Fruit fly (Drosophila melanogaster): ENCODE data around the gene CG9297.

DNA sequence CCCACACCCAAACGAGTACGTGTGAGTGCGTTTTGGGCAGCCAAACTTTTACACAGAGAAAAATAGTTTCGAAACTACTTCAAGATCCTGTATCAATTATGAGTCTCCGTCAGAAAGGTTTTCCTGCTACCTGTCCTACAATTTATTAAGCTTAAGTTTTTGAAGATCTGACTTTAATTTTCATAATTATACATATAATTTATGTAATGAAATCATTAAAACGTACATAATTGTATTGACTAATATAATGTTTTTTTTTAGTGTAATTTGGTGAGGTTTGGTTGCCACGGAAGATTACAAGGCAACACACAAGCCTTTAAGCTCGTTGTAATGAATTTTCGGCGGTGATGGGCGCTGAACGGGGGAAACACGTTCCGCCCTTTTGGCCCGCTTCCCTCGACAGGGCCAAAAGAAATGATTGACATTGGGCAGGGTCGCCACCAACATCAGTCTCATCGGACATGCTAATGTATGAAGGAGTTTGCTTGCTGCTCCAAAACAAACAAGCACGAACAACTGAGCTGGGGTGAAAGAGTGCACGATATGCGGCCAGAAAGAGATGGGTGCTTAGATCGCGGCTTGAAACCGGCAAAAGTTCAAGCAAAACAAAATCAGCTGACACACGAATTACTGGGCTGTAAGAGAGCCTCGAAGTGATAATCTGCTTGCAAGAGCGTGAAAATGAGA, 22.8 kb downstream of the CG9297 start:
- TF ChIP-seq psq (optimal IDR thresholded peaks at IDR 0.05) (no peak), pan (optimal IDR thresholded peaks at IDR 0.05) (no peak), CG8478 (optimal IDR thresholded peaks at IDR 0.05) (no peak), usp (GFP tag; optimal IDR thresholded peaks at IDR 0.05) (no peak)

All from whole organism.